Fruit fly (Drosophila melanogaster) Kc167 (cell line): ENCODE data around the gene CG1544.

Source experiments
- Myc ChIP-seq: fragments of >200 bp; optimal IDR thresholded peaks from 2 replicates; lab custom pipeline; 2017; ENCODE audit warnings: missing external identifiers
- Sin3A ChIP-seq: fragments of >200 bp; optimal IDR thresholded peaks from 2 replicates; lab custom pipeline; 2018; ENCODE audit warnings: missing external identifiers
- h ChIP-seq: fragments of >200 bp; optimal IDR thresholded peaks from 3 replicates; lab custom pipeline; 2018; ENCODE audit warnings: missing external identifiers
- insv ChIP-seq: fragments of >200 bp; optimal IDR thresholded peaks from 3 replicates; lab custom pipeline; 2018; ENCODE audit warnings: missing external identifiers
- psq ChIP-seq: fragments of >200 bp; optimal IDR thresholded peaks from 2 replicates; lab custom pipeline; 2017; ENCODE audit warnings: missing external identifiers
- ttk ChIP-seq: sonication (Bioruptor generic); optimal IDR thresholded peaks from 2 replicates; lab custom pipeline; 2017; ENCODE audit warnings: missing external identifiers

The CG1544 gene

dm6 chr3R:31232236-31232635, 35.5 kb downstream of the CG1544 start, which contains the start of gene CG15563:
TSS of gene CG15563 (minus strand) at chr3R:31232336.
- TF ChIP-seq insv (lab: Kevin White, UChicago) (no peak), Sin3A (lab: Kevin White, UChicago) (no peak), Myc (lab: Kevin White, UChicago) (no peak), ttk (lab: Kevin White, UChicago) (no peak), h (no peak), psq (lab: Kevin White, UChicago) (no peak)

- TF ChIP-seq ttk (lab: Kevin White, UChicago) = no peak
- TF ChIP-seq insv (lab: Kevin White, UChicago) = no peak
These were observed 38.5 kb downstream of the CG1544 start, which contains the start of gene CG15564 for dm6 chr3R:31235262-31235661. TSS of gene CG15564 (minus strand) at chr3R:31235362.

DNA sequence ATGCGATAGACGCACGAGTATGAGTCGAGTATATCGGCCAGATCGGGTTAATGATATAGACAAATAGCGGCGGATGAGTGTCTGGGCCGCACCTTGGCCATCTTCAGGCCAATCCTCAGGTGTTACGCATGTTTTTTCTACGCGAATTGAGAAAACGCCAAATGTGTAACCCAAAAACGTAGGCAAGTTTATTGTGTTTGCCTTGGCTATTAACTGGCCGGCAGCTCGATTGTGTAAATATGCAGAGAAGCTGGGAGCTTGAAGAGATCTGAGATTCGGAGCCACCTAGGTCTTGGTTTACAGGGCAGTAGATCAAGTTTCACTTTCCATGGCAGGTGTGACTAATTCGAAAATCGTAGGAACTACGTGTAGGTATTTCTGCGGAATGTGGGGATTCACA, 43.3 kb downstream of the CG1544 start:
- TF ChIP-seq insv (lab: Kevin White, UChicago) = no peak
- no peak for TF ChIP-seq h
- TF ChIP-seq ttk (lab: Kevin White, UChicago) = no peak
- TF ChIP-seq psq (lab: Kevin White, UChicago) = no peak
- no peak for TF ChIP-seq Myc (lab: Kevin White, UChicago)
- no peak for TF ChIP-seq Sin3A (lab: Kevin White, UChicago)

DNA sequence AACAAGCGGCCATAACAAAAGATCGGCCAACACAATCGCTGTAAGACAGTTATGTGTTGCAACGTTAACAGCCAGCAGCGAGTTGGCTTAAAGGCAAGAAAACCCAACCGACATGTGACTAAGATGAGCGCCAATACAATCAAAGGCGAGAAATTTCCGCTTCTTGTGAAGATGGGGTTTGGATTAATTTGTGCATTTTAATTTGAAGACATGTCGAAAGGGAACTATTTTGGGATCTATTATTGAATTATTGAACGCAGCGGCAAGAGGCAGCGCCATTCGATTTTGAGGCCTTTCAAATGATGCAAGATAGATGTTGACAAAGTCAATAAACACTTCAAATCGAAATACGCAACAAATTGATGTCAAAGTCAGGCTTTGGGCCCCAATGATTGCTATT, 44.4 kb downstream of the CG1544 start:
- no peak for TF ChIP-seq psq (lab: Kevin White, UChicago)
- no peak for TF ChIP-seq Sin3A (lab: Kevin White, UChicago)
- no peak for TF ChIP-seq ttk (lab: Kevin White, UChicago)
- no peak for TF ChIP-seq insv (lab: Kevin White, UChicago)
- TF ChIP-seq Myc (lab: Kevin White, UChicago) = no peak
- no peak for TF ChIP-seq h

dm6 chr3R:31243079-31243668, 46.5 kb downstream of the CG1544 start:
- no peak for TF ChIP-seq insv (lab: Kevin White, UChicago)
- TF ChIP-seq Myc (lab: Kevin White, UChicago) = no peak
- TF ChIP-seq psq (lab: Kevin White, UChicago) = no peak
- no peak for TF ChIP-seq ttk (lab: Kevin White, UChicago)
- no peak for TF ChIP-seq Sin3A (lab: Kevin White, UChicago)
- no peak for TF ChIP-seq h

DNA sequence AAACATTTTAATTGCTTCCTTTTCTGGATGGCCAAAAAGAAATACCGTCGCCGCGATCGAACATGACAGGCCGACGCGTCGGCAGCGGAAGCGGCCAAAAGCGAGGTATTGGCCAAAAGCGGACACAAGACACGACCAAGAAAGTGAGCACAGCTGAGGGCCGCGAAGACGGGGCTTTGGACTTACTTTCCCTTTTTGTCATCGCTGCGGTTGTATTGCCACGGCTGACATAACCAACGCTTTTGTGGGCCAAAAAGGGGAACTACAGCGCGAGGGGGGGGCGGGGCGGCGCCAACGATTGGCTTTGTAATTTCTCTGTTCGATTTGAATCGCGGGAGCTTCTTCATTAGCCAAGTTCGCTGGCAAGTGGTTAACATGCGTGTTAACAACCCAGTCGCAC, 49.1 kb downstream of the CG1544 start:
- TF ChIP-seq Myc (lab: Kevin White, UChicago) (no peak), h (no peak), Sin3A (lab: Kevin White, UChicago) (no peak), ttk (lab: Kevin White, UChicago) (no peak), insv (lab: Kevin White, UChicago) (no peak), psq (lab: Kevin White, UChicago) (no peak)

DNA sequence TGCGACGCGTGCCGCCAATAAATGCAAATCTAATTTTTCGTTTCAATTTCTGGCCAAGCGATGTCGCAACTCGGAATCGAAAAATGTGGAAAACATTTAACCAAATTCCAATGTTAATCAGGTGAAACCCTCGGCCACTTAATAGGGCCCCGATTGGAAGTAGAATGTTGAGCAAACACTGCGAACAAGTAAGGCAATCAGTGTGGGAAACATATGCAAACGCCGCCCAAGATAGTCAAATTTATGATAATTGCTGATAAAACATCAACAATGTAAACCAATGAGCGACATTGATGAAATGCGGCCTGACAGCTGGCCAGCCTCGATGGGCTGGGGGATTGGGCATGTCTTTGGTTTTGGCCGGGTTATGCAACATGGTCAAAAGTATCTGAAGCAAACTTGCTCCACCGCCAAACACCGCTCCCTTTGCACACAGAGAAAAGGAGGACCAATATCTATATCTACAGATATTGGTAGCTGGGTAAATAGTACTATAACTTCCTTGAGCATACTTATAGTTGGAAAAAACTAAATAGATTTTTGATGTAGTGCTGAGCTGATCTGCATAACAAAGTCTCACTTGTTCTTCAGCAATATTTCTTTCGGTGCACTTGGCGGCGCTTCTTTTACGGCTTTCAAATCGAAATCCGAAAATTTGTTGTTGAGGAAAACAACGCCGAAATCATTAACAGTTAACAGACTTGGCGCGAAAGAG, 50.7 kb downstream of the CG1544 start:
- no peak for TF ChIP-seq insv (lab: Kevin White, UChicago)
- no peak for TF ChIP-seq psq (lab: Kevin White, UChicago)
- TF ChIP-seq h = no peak
- TF ChIP-seq Sin3A (lab: Kevin White, UChicago) = no peak
- TF ChIP-seq ttk (lab: Kevin White, UChicago) = no peak
- no peak for TF ChIP-seq Myc (lab: Kevin White, UChicago)

- no peak for TF ChIP-seq insv (lab: Kevin White, UChicago)
These were observed 51.5 kb downstream of the CG1544 start for dm6 chr3R:31248245-31248644.

dm6 chr3R:31250426-31251034, 53.8 kb downstream of the CG1544 start:
- no peak for TF ChIP-seq psq (lab: Kevin White, UChicago)

- TF ChIP-seq Myc (lab: Kevin White, UChicago) (no peak), psq (lab: Kevin White, UChicago) (no peak), insv (lab: Kevin White, UChicago) (no peak), Sin3A (lab: Kevin White, UChicago) (no peak), h (no peak), ttk (lab: Kevin White, UChicago) (no peak)
These were observed 54.5 kb downstream of the CG1544 start for dm6 chr3R:31251130-31251770.

dm6 chr3R:31252093-31252962, 55.6 kb downstream of the CG1544 start, which contains the start of the genes qless and mRpL32:
TSS of gene qless (minus strand) at chr3R:31252608.
TSS of gene mRpL32 (plus strand) at chr3R:31252872.
- TF ChIP-seq Myc (lab: Kevin White, UChicago) (no peak), insv (lab: Kevin White, UChicago) (no peak)
